Fruit fly (Drosophila melanogaster) whole organism, embryonic: ENCODE results near the gene mld.

Source experiments
- Abd-B ChIP-seq: fragments of 200-800 bp; sonication (Bioruptor generic); optimal IDR thresholded peaks from 2 replicates; lab custom pipeline; 2018; ENCODE audit warnings: missing biosample characterization, mild to moderate bottlenecking, missing genetic modification characterization, moderate library complexity
- Bgb ChIP-seq: fragments of 200-800 bp; sonication (Bioruptor generic); IDR thresholded peaks from 2 replicates; pipeline ENCODE4 v1.3.6; 2022; ENCODE audit warnings: missing biosample characterization, missing genetic modification characterization; ENCODE audit not compliant: partially characterized antibody
- Bteb2 ChIP-seq: fragments of 200-800 bp; sonication (Bioruptor generic); optimal IDR thresholded peaks from 2 replicates; lab custom pipeline; 2016; ENCODE audit warnings: missing biosample characterization, missing genetic modification characterization
- CG12104 ChIP-seq: fragments of 200-800 bp; sonication (Bioruptor generic); optimal IDR thresholded peaks from 3 replicates; lab custom pipeline; 2016; ENCODE audit warnings: missing biosample characterization, missing genetic modification characterization
- CG14667 ChIP-seq: fragments of 200-800 bp; sonication (Bioruptor generic); IDR thresholded peaks from 2 replicates; pipeline ENCODE4 v1.3.6; 2022; ENCODE audit warnings: missing biosample characterization, missing genetic modification characterization
- CG16813 ChIP-seq: fragments of 200-800 bp; sonication (Bioruptor generic); IDR thresholded peaks from 3 replicates; pipeline ENCODE4 v1.3.6; 2022; ENCODE audit warnings: missing biosample characterization, missing genetic modification characterization; ENCODE audit not compliant: partially characterized antibody
- CG17612 ChIP-seq: fragments of 200-800 bp; sonication (Bioruptor generic); IDR thresholded peaks from 2 replicates; pipeline ENCODE4 v1.3.6; 2022; ENCODE audit warnings: missing biosample characterization, missing genetic modification characterization
- CG2678 ChIP-seq: fragments of 200-800 bp; sonication (Bioruptor generic); optimal IDR thresholded peaks from 3 replicates; lab custom pipeline; 2019; ENCODE audit warnings: missing biosample characterization, mild to moderate bottlenecking, missing genetic modification characterization, moderate library complexity
- CG6175 ChIP-seq: fragments of 200-800 bp; sonication (Bioruptor generic); IDR thresholded peaks from 3 replicates; pipeline ENCODE4 v1.3.6; 2022; ENCODE audit warnings: missing biosample characterization, missing genetic modification characterization
- CG7745 ChIP-seq: fragments of 200-800 bp; sonication (Bioruptor generic); optimal IDR thresholded peaks from 2 replicates; lab custom pipeline; 2018; ENCODE audit warnings: missing biosample characterization, mild to moderate bottlenecking, missing genetic modification characterization, moderate library complexity
- CG8478 ChIP-seq: fragments of >200 bp; optimal IDR thresholded peaks from 2 replicates; lab custom pipeline; 2018
- Doc2 ChIP-seq: fragments of 200-800 bp; sonication (Bioruptor generic); IDR thresholded peaks from 2 replicates; pipeline ENCODE4 v1.3.6; 2022; ENCODE audit warnings: missing biosample characterization, missing genetic modification characterization
- Meics ChIP-seq: fragments of 200-800 bp; sonication (Bioruptor generic); optimal IDR thresholded peaks from 2 replicates; lab custom pipeline; 2017; ENCODE audit warnings: missing biosample characterization, mild to moderate bottlenecking, missing genetic modification characterization
- Nf-YC ChIP-seq: fragments of 200-800 bp; optimal IDR thresholded peaks from 3 replicates; lab custom pipeline; 2019; ENCODE audit warnings: missing biosample characterization, mild to moderate bottlenecking, missing genetic modification characterization, moderate library complexity
- Scr ChIP-seq: fragments of 200-800 bp; sonication (Bioruptor generic); IDR thresholded peaks from 2 replicates; pipeline ENCODE4 v1.3.6; 2022; ENCODE audit warnings: missing biosample characterization, missing genetic modification characterization; ENCODE audit not compliant: partially characterized antibody
- abd-A ChIP-seq: fragments of 200-800 bp; sonication (Bioruptor generic); optimal IDR thresholded peaks from 3 replicates; lab custom pipeline; 2019; ENCODE audit warnings: missing biosample characterization, mild to moderate bottlenecking, missing genetic modification characterization, moderate library complexity
- chinmo ChIP-seq: fragments of 200-800 bp; sonication (Bioruptor generic); IDR thresholded peaks from 4 replicates; pipeline ENCODE4 v1.3.6; 2022; ENCODE audit warnings: missing biosample characterization, missing genetic modification characterization; ENCODE audit not compliant: partially characterized antibody
- hth ChIP-seq: fragments of >200 bp; optimal IDR thresholded peaks from 2 replicates; lab custom pipeline; 2017; ENCODE audit warnings: inconsistent platforms
- nmo ChIP-seq: fragments of 200-800 bp; sonication (Bioruptor generic); optimal IDR thresholded peaks from 2 replicates; lab custom pipeline; 2018; ENCODE audit warnings: missing biosample characterization, mild to moderate bottlenecking, missing genetic modification characterization, moderate library complexity
- onecut ChIP-seq: fragments of 200-800 bp; sonication (Bioruptor generic); IDR thresholded peaks from 2 replicates; pipeline ENCODE4 v1.3.6; 2022; ENCODE audit warnings: missing biosample characterization, missing genetic modification characterization
- tna ChIP-seq: fragments of 200-800 bp; sonication (Bioruptor generic); IDR thresholded peaks from 2 replicates; pipeline ENCODE4 v1.3.6; 2022; ENCODE audit warnings: missing biosample characterization, missing genetic modification characterization; ENCODE audit not compliant: partially characterized antibody

Gene mld

dm6 chr3R:24667538-24668207 is 82.2 kb downstream of the mld start (continued):
- TF ChIP-seq Abd-B, result no peak
- TF ChIP-seq Nf-YC (tag; lab: Kevin White, UChicago), result peak; percentile 35
- peak; percentile 60 for TF ChIP-seq CG2678
- TF ChIP-seq Scr (GFP tag; lab: Robert Waterston, UW), result no peak
- no peak for TF ChIP-seq CG7745
- peak; percentile 24 for TF ChIP-seq nmo (GFP tag; lab: Kevin White, UChicago)

dm6 chr3R:24671662-24672061 is 86.2 kb downstream of the mld start:
- TF ChIP-seq hth (no peak), CG8478 (no peak), Meics (GFP tag; lab: Kevin White, UChicago) (no peak), Bteb2 (GFP tag; lab: Kevin White, UChicago) (no peak), CG17612 (GFP tag; lab: Robert Waterston, UW) (no peak), chinmo (GFP tag; lab: Robert Waterston, UW) (0 out of 4 replicates have a peak, but pooled peaks have one; percentile 6), CG16813 (GFP tag; lab: Robert Waterston, UW) (no peak), tna (no peak), CG6175 (no peak), CG14667 (GFP tag; lab: Robert Waterston, UW) (no peak), onecut (GFP tag; lab: Robert Waterston, UW) (peak; percentile 84), CG12104 (no peak), Doc2 (GFP tag; lab: Robert Waterston, UW) (no peak), Bgb (GFP tag; lab: Robert Waterston, UW) (no peak), Abd-B (no peak), abd-A (tag; lab: Kevin White, UChicago) (peak; percentile 50)
